Worm (Caenorhabditis elegans): Measurements from ENCODE around the gene men-1.

Gene men-1

DNA sequence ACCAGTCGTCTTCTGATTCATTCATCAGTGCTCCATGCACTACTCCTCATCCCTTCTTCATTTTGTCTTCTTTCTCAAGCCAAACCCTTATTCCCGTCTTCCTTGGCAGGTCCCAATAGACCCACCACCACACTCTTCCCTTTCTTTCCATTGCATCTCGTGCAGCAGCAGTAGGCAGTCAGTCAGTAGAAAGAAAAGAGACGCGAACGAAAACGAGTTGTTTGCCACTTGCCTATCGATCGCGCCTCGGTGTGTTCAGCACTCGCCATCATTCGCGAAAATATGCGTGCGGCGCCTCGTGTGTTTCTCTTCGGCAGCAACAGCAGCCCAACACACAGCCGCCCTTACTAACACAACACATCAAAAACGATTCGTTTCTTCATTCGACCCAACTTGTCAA, 15.6 kb upstream of the men-1 start (continued):
- TF ChIP-seq hlh-30 (tag; optimal IDR thresholded peaks at IDR 0.05; ENCODE audit: insufficient read depth): peak; percentile 85
- TF ChIP-seq T20F7.1 (GFP tag; optimal IDR thresholded peaks at IDR 0.05): no peak
- TF ChIP-seq dpl-1 (GFP tag; optimal IDR thresholded peaks at IDR 0.05): peak; percentile 51
- peak; percentile 47 for TF ChIP-seq dve-1 (tag; optimal IDR thresholded peaks at IDR 0.05; ENCODE audit: insufficient read depth)
- no peak for TF ChIP-seq mxl-2 (GFP tag; conservative IDR thresholded peaks at IDR 0.05)
- TF ChIP-seq F10B5.3 (tag; optimal IDR thresholded peaks at IDR 0.05): no peak
- no peak for TF ChIP-seq ZK546.5 (tag; optimal IDR thresholded peaks at IDR 0.05)
- TF ChIP-seq ces-1 (GFP tag; optimal IDR thresholded peaks at IDR 0.05): no peak
- TF ChIP-seq zip-2 (tag; optimal IDR thresholded peaks at IDR 0.05): no peak

DNA sequence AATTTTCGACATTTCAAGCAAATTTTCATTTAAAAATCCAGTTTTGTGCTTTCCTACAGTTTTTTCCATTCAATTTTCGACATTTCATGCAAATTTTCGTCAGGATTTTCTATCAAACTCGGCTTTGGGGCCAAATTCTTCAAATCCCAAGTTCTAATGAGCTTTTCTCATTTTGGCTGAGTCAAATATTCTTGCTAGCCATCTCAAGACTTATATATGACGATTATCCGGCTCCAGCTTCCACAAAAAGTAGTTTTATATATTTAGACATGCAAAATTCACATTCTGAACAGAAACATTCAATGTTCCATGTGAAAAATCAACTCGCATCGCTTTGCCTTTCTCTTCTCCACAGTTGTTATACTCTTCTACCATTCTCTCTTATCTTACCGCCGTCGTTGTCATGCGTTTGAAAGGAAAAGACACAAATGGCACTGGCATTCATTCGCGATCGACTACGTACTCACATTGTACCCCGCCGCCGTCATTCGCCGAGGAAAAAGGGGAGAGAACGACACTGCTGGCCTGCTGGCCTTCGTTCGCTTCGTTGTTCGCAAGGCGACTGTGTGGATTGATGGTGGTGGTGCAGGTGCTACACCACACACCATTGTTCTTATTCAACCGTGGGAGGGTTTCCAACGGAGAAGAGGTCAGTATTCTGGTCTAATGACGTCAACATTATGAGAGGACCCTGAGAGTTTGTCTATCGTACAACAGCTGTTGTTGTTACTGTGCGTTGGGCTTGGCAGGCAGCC, 14.0 kb upstream of the men-1 start:
- peak; percentile 65 for TF ChIP-seq pqm-1 (tag; optimal IDR thresholded peaks at IDR 0.05)
- peak; percentile 80 for TF ChIP-seq mxl-3 (GFP tag; optimal IDR thresholded peaks at IDR 0.05)
- TF ChIP-seq lin-29 (GFP tag; IDR thresholded peaks at IDR 0.05): no peak
- TF ChIP-seq hmg-1.1 (GFP tag; IDR thresholded peaks at IDR 0.05): peak; percentile 61; the same call in 1 of the 2 replicates
- no peak for TF ChIP-seq zfp-3 (GFP tag; conservative IDR thresholded peaks at IDR 0.05)
- TF ChIP-seq snpc-1.2 (GFP tag; IDR thresholded peaks at IDR 0.05): no peak
- TF ChIP-seq lsy-2 (tag; optimal IDR thresholded peaks at IDR 0.05): peak in 1 of 2 experiments; percentile 20
- no peak for TF ChIP-seq spr-3 (GFP tag; optimal IDR thresholded peaks at IDR 0.05)
- TF ChIP-seq dmd-6 (GFP tag; IDR thresholded peaks at IDR 0.05): peak; percentile 62
- no peak for TF ChIP-seq jun-1 (tag; optimal IDR thresholded peaks at IDR 0.05)
- TF ChIP-seq mes-2 (tag; optimal IDR thresholded peaks at IDR 0.05; ENCODE audit: poor library complexity, severe bottlenecking): peak; percentile 36
- TF ChIP-seq nhr-41 (GFP tag; IDR thresholded peaks at IDR 0.05): no peak
- peak; percentile 82 for TF ChIP-seq hlh-30 (tag; optimal IDR thresholded peaks at IDR 0.05; ENCODE audit: insufficient read depth)
- TF ChIP-seq hlh-11 (tag; optimal IDR thresholded peaks at IDR 0.05): peak; percentile 81
- TF ChIP-seq aha-1 (tag): peak; percentile 94
- TF ChIP-seq ctbp-1 (GFP tag; IDR thresholded peaks at IDR 0.05): no peak
- peak in 1 of 2 experiments; percentile 17 for TF ChIP-seq mdl-1 (tag; optimal IDR thresholded peaks at IDR 0.05)
- TF ChIP-seq nhr-77 (tag; optimal IDR thresholded peaks at IDR 0.05): peak; percentile 80
- peak; percentile 63; the same call in 1 of the 2 replicates for TF ChIP-seq nhr-42 (GFP tag; IDR thresholded peaks at IDR 0.05)
- TF ChIP-seq dpl-1 (GFP tag; optimal IDR thresholded peaks at IDR 0.05): peak; percentile 52
- peak; percentile 18 for TF ChIP-seq rbr-2 (tag; optimal IDR thresholded peaks at IDR 0.05)
- peak in 1 of 2 experiments; percentile 29 for TF ChIP-seq unc-62 (GFP tag; optimal IDR thresholded peaks at IDR 0.05 in 1 of 2)
- TF ChIP-seq unc-62 (tag; optimal IDR thresholded peaks at IDR 0.05): no peak
- TF ChIP-seq lin-1 (GFP tag; IDR thresholded peaks at IDR 0.05): peak; percentile 35; the same call in 1 of the 2 replicates
- peak; percentile 23; the same call in 1 of the 2 replicates for TF ChIP-seq egl-43 (GFP tag; IDR thresholded peaks at IDR 0.05)
- TF ChIP-seq dve-1 (tag; optimal IDR thresholded peaks at IDR 0.05; ENCODE audit: insufficient read depth): peak; percentile 73
- TF ChIP-seq lir-3 (tag; optimal IDR thresholded peaks at IDR 0.05): no peak
- no peak for TF ChIP-seq nhr-6 (tag; optimal IDR thresholded peaks at IDR 0.05)
- TF ChIP-seq nhr-48 (tag; optimal IDR thresholded peaks at IDR 0.05): peak; percentile 79
- TF ChIP-seq mep-1 (tag; optimal IDR thresholded peaks at IDR 0.05): peak; percentile 75
- no peak for TF ChIP-seq daf-12 (tag; optimal IDR thresholded peaks at IDR 0.05)
- no peak for TF ChIP-seq daf-16 (GFP tag; optimal IDR thresholded peaks at IDR 0.05)
- peak; percentile 15 for TF ChIP-seq daf-16 (tag; optimal IDR thresholded peaks at IDR 0.05)
- TF ChIP-seq nhr-28 (tag; optimal IDR thresholded peaks at IDR 0.05): peak; percentile 86
- TF ChIP-seq nhr-102 (tag; optimal IDR thresholded peaks at IDR 0.05): no peak
- TF ChIP-seq lin-38 (GFP tag; IDR thresholded peaks at IDR 0.05): peak; percentile 22; the same call in 1 of the 2 replicates
- no peak for TF ChIP-seq ceh-28 (tag; optimal IDR thresholded peaks at IDR 0.05)
